Fruit fly (Drosophila melanogaster): ENCODE results near the gene rg.
A peak's percentile ranks its signal among the peaks of the same experiment; 100 is the strongest.

rg gene

dm6 chrX:5082840-5083646 is 2.5 kb upstream of the rg start:
- no peak for TF ChIP-seq OdsH (GFP tag; optimal IDR thresholded peaks at IDR 0.05)
- peak; percentile 16 for TF ChIP-seq h (GFP tag; optimal IDR thresholded peaks at IDR 0.05)
- TF ChIP-seq sage (GFP tag; optimal IDR thresholded peaks at IDR 0.05) = no peak
- TF ChIP-seq br (GFP tag; optimal IDR thresholded peaks at IDR 0.05) = peak; percentile 55
- TF ChIP-seq GATAd (GFP tag; optimal IDR thresholded peaks at IDR 0.05) = no peak
- no peak for TF ChIP-seq HLH106 (tag; optimal IDR thresholded peaks at IDR 0.05)
- no peak for TF ChIP-seq woc (GFP tag; optimal IDR thresholded peaks at IDR 0.05)
- no peak for TF ChIP-seq CrebA (GFP tag; optimal IDR thresholded peaks at IDR 0.05; ENCODE audit: borderline replicate concordance)
- no peak for TF ChIP-seq tai (GFP tag; optimal IDR thresholded peaks at IDR 0.05)
- TF ChIP-seq brk (GFP tag; optimal IDR thresholded peaks at IDR 0.05) = no peak
- peak; percentile 87 for TF ChIP-seq Sp1 (GFP tag; optimal IDR thresholded peaks at IDR 0.05)
- TF ChIP-seq Vsx2 (GFP tag; optimal IDR thresholded peaks at IDR 0.05; ENCODE audit: partially characterized antibody) = no peak
- peak; percentile 44 for TF ChIP-seq Hnf4 (GFP tag; optimal IDR thresholded peaks at IDR 0.05)
- TF ChIP-seq psq (GFP tag; optimal IDR thresholded peaks at IDR 0.05) = no peak
- no peak for TF ChIP-seq N (GFP tag; optimal IDR thresholded peaks at IDR 0.05)
- no peak for TF ChIP-seq Abd-B (GFP tag; optimal IDR thresholded peaks at IDR 0.05)
- TF ChIP-seq Hr78 (GFP tag; optimal IDR thresholded peaks at IDR 0.05) = no peak
- no peak for TF ChIP-seq sv (GFP tag; optimal IDR thresholded peaks at IDR 0.05)
- TF ChIP-seq CG32264 (GFP tag; optimal IDR thresholded peaks at IDR 0.05) = no peak
- peak; percentile 2 for TF ChIP-seq CG9705 (GFP tag; optimal IDR thresholded peaks at IDR 0.05)
- no peak for TF ChIP-seq fru (GFP tag; optimal IDR thresholded peaks at IDR 0.05)
- no peak for TF ChIP-seq Mio (GFP tag; optimal IDR thresholded peaks at IDR 0.05)
- no peak for TF ChIP-seq dmrt93B (GFP tag; optimal IDR thresholded peaks at IDR 0.05)
- TF ChIP-seq dsf (GFP tag; optimal IDR thresholded peaks at IDR 0.05; ENCODE audit: borderline replicate concordance) = no peak
- TF ChIP-seq usp (GFP tag; optimal IDR thresholded peaks at IDR 0.05) = no peak
- TF ChIP-seq Dfd (GFP tag; optimal IDR thresholded peaks at IDR 0.05) = no peak
- TF ChIP-seq lola (GFP tag; optimal IDR thresholded peaks at IDR 0.05) = no peak
- no peak for TF ChIP-seq jim (GFP tag; optimal IDR thresholded peaks at IDR 0.05)
- peak in 1 of 2 experiments; percentile 12 for TF ChIP-seq foxo (GFP tag; optimal IDR thresholded peaks at IDR 0.05)
- no peak for TF ChIP-seq Myc (optimal IDR thresholded peaks at IDR 0.05)
- TF ChIP-seq dl (GFP tag; optimal IDR thresholded peaks at IDR 0.05; ENCODE audit: insufficient read depth in 1 of 2, partially characterized antibody in 2 of 2) = no peak
- TF ChIP-seq Jra (GFP tag; optimal IDR thresholded peaks at IDR 0.05) = no peak
- TF ChIP-seq pan (optimal IDR thresholded peaks at IDR 0.05) = no peak
- TF ChIP-seq Hr83 (GFP tag; optimal IDR thresholded peaks at IDR 0.05; ENCODE audit: poor library complexity, severe bottlenecking) = peak; percentile 70
- TF ChIP-seq Dif (GFP tag; optimal IDR thresholded peaks at IDR 0.05; ENCODE audit: partially characterized antibody) = no peak
- TF ChIP-seq Rel (GFP tag; optimal IDR thresholded peaks at IDR 0.05) = no peak
- TF ChIP-seq Rel (tag; optimal IDR thresholded peaks at IDR 0.05) = no peak
- TF ChIP-seq ey (GFP tag; optimal IDR thresholded peaks at IDR 0.05) = peak; percentile 16
- no peak for TF ChIP-seq rgr (GFP tag; optimal IDR thresholded peaks at IDR 0.05)

dm6 chrX:5083647-5084096 is 1.9 kb upstream of the rg start:
- TF ChIP-seq psq (GFP tag; optimal IDR thresholded peaks at IDR 0.05) (peak; percentile 97), dsf (GFP tag; optimal IDR thresholded peaks at IDR 0.05; ENCODE audit: borderline replicate concordance) (peak; percentile 62), h (GFP tag; optimal IDR thresholded peaks at IDR 0.05) (peak; percentile 97), Dfd (GFP tag; optimal IDR thresholded peaks at IDR 0.05) (no peak), Hnf4 (GFP tag; optimal IDR thresholded peaks at IDR 0.05) (peak; percentile 96), usp (GFP tag; optimal IDR thresholded peaks at IDR 0.05) (no peak), Hr83 (GFP tag; optimal IDR thresholded peaks at IDR 0.05; ENCODE audit: poor library complexity, severe bottlenecking) (peak; percentile 90), fru (GFP tag; optimal IDR thresholded peaks at IDR 0.05) (peak; percentile 97), Myc (optimal IDR thresholded peaks at IDR 0.05) (no peak), Rel (GFP tag; optimal IDR thresholded peaks at IDR 0.05) (peak; percentile 70), Rel (tag; optimal IDR thresholded peaks at IDR 0.05) (peak; percentile 38), N (GFP tag; optimal IDR thresholded peaks at IDR 0.05) (no peak), woc (GFP tag; optimal IDR thresholded peaks at IDR 0.05) (peak; percentile 97), Jra (GFP tag; optimal IDR thresholded peaks at IDR 0.05) (peak; percentile 90), Vsx2 (GFP tag; optimal IDR thresholded peaks at IDR 0.05; ENCODE audit: partially characterized antibody) (no peak), br (GFP tag; optimal IDR thresholded peaks at IDR 0.05) (peak; percentile 97), dl (GFP tag; optimal IDR thresholded peaks at IDR 0.05; ENCODE audit: insufficient read depth in 1 of 2, partially characterized antibody in 2 of 2) (no peak), pan (optimal IDR thresholded peaks at IDR 0.05) (no peak), Abd-B (GFP tag; optimal IDR thresholded peaks at IDR 0.05) (no peak), lola (GFP tag; optimal IDR thresholded peaks at IDR 0.05) (no peak), OdsH (GFP tag; optimal IDR thresholded peaks at IDR 0.05) (peak; percentile 90), jim (GFP tag; optimal IDR thresholded peaks at IDR 0.05) (peak; percentile 58), brk (GFP tag; optimal IDR thresholded peaks at IDR 0.05) (peak; percentile 82), CG9705 (GFP tag; optimal IDR thresholded peaks at IDR 0.05) (peak; percentile 42), tai (GFP tag; optimal IDR thresholded peaks at IDR 0.05) (peak; percentile 93), Hr78 (GFP tag; optimal IDR thresholded peaks at IDR 0.05) (no peak), HLH106 (tag; optimal IDR thresholded peaks at IDR 0.05) (peak; percentile 89), Sp1 (GFP tag; optimal IDR thresholded peaks at IDR 0.05) (peak; percentile 86), rgr (GFP tag; optimal IDR thresholded peaks at IDR 0.05) (peak; percentile 95), CrebA (GFP tag; optimal IDR thresholded peaks at IDR 0.05; ENCODE audit: borderline replicate concordance) (peak; percentile 90), foxo (GFP tag; optimal IDR thresholded peaks at IDR 0.05) (peak; percentile 94 to 97), CG32264 (GFP tag; optimal IDR thresholded peaks at IDR 0.05) (peak; percentile 92), GATAd (GFP tag; optimal IDR thresholded peaks at IDR 0.05) (peak; percentile 29), Dif (GFP tag; optimal IDR thresholded peaks at IDR 0.05; ENCODE audit: partially characterized antibody) (no peak), sv (GFP tag; optimal IDR thresholded peaks at IDR 0.05) (peak; percentile 95), ey (GFP tag; optimal IDR thresholded peaks at IDR 0.05) (peak; percentile 97), dmrt93B (GFP tag; optimal IDR thresholded peaks at IDR 0.05) (peak; percentile 84), Mio (GFP tag; optimal IDR thresholded peaks at IDR 0.05) (peak; percentile 82), sage (GFP tag; optimal IDR thresholded peaks at IDR 0.05) (peak; percentile 91)

Measured in whole organism, wandering third instar larva.